Fruit fly (Drosophila melanogaster) whole organism, prepupa: Measurements from ENCODE around the gene PNPase.

Experiments
- Blimp-1 ChIP-seq: fragments of 200-800 bp; sonication (Bioruptor generic); optimal IDR thresholded peaks from 3 replicates; lab custom pipeline; 2017; ENCODE audit warnings: missing biosample characterization, missing genetic modification characterization, mild to moderate bottlenecking, moderate library complexity, missing genetic modification reagents
- CG10631 ChIP-seq: fragments of 200-800 bp; sonication (Bioruptor generic); optimal IDR thresholded peaks from 2 replicates; lab custom pipeline; 2016; ENCODE audit warnings: missing biosample characterization, missing genetic modification characterization
- CG10669 ChIP-seq: fragments of 200-800 bp; sonication (Bioruptor generic); optimal IDR thresholded peaks from 3 replicates; lab custom pipeline; 2018; ENCODE audit warnings: missing biosample characterization, mild to moderate bottlenecking, missing genetic modification characterization, moderate library complexity
- CG11294 ChIP-seq: fragments of 200-800 bp; sonication (Bioruptor generic); IDR thresholded peaks from 2 replicates; pipeline ENCODE4 v1.3.6; 2022; ENCODE audit warnings: missing biosample characterization, missing genetic modification characterization
- CG11762 ChIP-seq: fragments of 200-800 bp; sonication (Bioruptor generic); optimal IDR thresholded peaks from 3 replicates; lab custom pipeline; 2016; ENCODE audit warnings: missing biosample characterization, missing genetic modification characterization; ENCODE audit not compliant: insufficient read depth
- CG11902 ChIP-seq: fragments of 200-800 bp; sonication (Bioruptor generic); optimal IDR thresholded peaks from 3 replicates; lab custom pipeline; 2016; ENCODE audit warnings: missing biosample characterization, missing genetic modification characterization
- CG15336 ChIP-seq: fragments of 200-800 bp; sonication (Bioruptor generic); IDR thresholded peaks from 2 replicates; pipeline ENCODE4 v1.3.6; 2022; ENCODE audit warnings: missing biosample characterization, missing genetic modification characterization
- CG3032 ChIP-seq: fragments of 200-800 bp; optimal IDR thresholded peaks from 2 replicates; lab custom pipeline; 2019; ENCODE audit warnings: missing biosample characterization, mild to moderate bottlenecking, missing genetic modification characterization, moderate library complexity
- CG31627 ChIP-seq: fragments of 200-800 bp; sonication (Bioruptor generic); optimal IDR thresholded peaks from 3 replicates; lab custom pipeline; 2016; ENCODE audit warnings: missing biosample characterization, missing genetic modification characterization
- CG32006 ChIP-seq: fragments of 200-800 bp; sonication (Bioruptor generic); optimal IDR thresholded peaks from 3 replicates; lab custom pipeline; 2017; ENCODE audit warnings: missing biosample characterization, mild to moderate bottlenecking, missing genetic modification characterization
- CG34406 ChIP-seq: fragments of 200-800 bp; sonication (Bioruptor generic); optimal IDR thresholded peaks from 3 replicates; lab custom pipeline; 2016; ENCODE audit warnings: missing biosample characterization, missing genetic modification characterization
- CG3919 ChIP-seq: fragments of 200-800 bp; sonication (Bioruptor generic); optimal IDR thresholded peaks from 3 replicates; lab custom pipeline; 2016; ENCODE audit warnings: missing biosample characterization, missing genetic modification characterization
- CG4318 ChIP-seq: fragments of 200-800 bp; sonication (Bioruptor generic); optimal IDR thresholded peaks from 3 replicates; lab custom pipeline; 2017; ENCODE audit warnings: missing biosample characterization, mild to moderate bottlenecking, missing genetic modification characterization
- CG6163 ChIP-seq: fragments of 200-800 bp; sonication (Bioruptor generic); IDR thresholded peaks from 3 replicates; pipeline ENCODE4 v1.3.6; 2022; ENCODE audit warnings: missing biosample characterization, missing genetic modification characterization
- CG6276 ChIP-seq: fragments of 200-800 bp; sonication (Bioruptor generic); optimal IDR thresholded peaks from 2 replicates; lab custom pipeline; 2017; ENCODE audit warnings: missing biosample characterization, mild to moderate bottlenecking, missing genetic modification characterization
- CG6792 ChIP-seq: fragments of 200-800 bp; sonication (Bioruptor generic); optimal IDR thresholded peaks from 3 replicates; lab custom pipeline; 2016; ENCODE audit warnings: missing biosample characterization, missing genetic modification characterization
- CG6808 ChIP-seq: fragments of 200-800 bp; sonication (Bioruptor generic); optimal IDR thresholded peaks from 3 replicates; lab custom pipeline; 2017; ENCODE audit warnings: missing biosample characterization, missing genetic modification characterization, mild to moderate bottlenecking, moderate library complexity, missing genetic modification reagents
- CG7368 ChIP-seq: fragments of 200-800 bp; sonication (Bioruptor generic); optimal IDR thresholded peaks from 3 replicates; lab custom pipeline; 2016; ENCODE audit warnings: missing biosample characterization, missing genetic modification characterization
- CG8119 ChIP-seq: fragments of 200-800 bp; sonication (Bioruptor generic); IDR thresholded peaks from 3 replicates; pipeline ENCODE4 v1.3.6; 2022; ENCODE audit warnings: missing biosample characterization, missing genetic modification characterization
- CG8632 ChIP-seq: fragments of 200-800 bp; sonication (Bioruptor generic); optimal IDR thresholded peaks from 3 replicates; lab custom pipeline; 2016; ENCODE audit warnings: missing biosample characterization, missing genetic modification characterization
- CG9139 ChIP-seq: fragments of 200-800 bp; sonication (Bioruptor generic); optimal IDR thresholded peaks from 3 replicates; lab custom pipeline; 2017; ENCODE audit warnings: missing biosample characterization, mild to moderate bottlenecking, missing genetic modification characterization
- Eip75B ChIP-seq: fragments of 200-800 bp; sonication (Bioruptor generic); optimal IDR thresholded peaks from 3 replicates; lab custom pipeline; 2016; ENCODE audit warnings: missing biosample characterization, missing genetic modification characterization
- Eip93F ChIP-seq: fragments of 200-800 bp; sonication (Bioruptor generic); optimal IDR thresholded peaks from 2 replicates; lab custom pipeline; 2016; ENCODE audit warnings: missing biosample characterization, mild to moderate bottlenecking, missing genetic modification characterization
- Ets21C ChIP-seq: fragments of 200-800 bp; sonication (Bioruptor generic); optimal IDR thresholded peaks from 3 replicates; lab custom pipeline; 2016; ENCODE audit warnings: missing biosample characterization, missing genetic modification characterization
- Gug ChIP-seq: fragments of 200-800 bp; sonication (Bioruptor generic); IDR thresholded peaks from 2 replicates; pipeline ENCODE4 v1.3.6; 2022; ENCODE audit warnings: missing biosample characterization, missing genetic modification characterization
- Hr38 ChIP-seq: sonication (Bioruptor generic); optimal IDR thresholded peaks from 2 replicates; lab custom pipeline; 2016; ENCODE audit warnings: missing biosample characterization, missing genetic modification characterization
- Hr39 ChIP-seq: fragments of 200-800 bp; sonication (Bioruptor generic); optimal IDR thresholded peaks from 2 replicates; lab custom pipeline; 2016; ENCODE audit warnings: missing biosample characterization, missing genetic modification characterization
- Hr4 ChIP-seq: fragments of 200-800 bp; sonication (Bioruptor generic); optimal IDR thresholded peaks from 3 replicates; lab custom pipeline; 2016; ENCODE audit warnings: missing biosample characterization, missing genetic modification characterization
- Lpt ChIP-seq: fragments of 200-800 bp; sonication (Bioruptor generic); optimal IDR thresholded peaks from 3 replicates; lab custom pipeline; 2016; ENCODE audit warnings: missing biosample characterization, missing genetic modification characterization
- Met ChIP-seq: fragments of 200-800 bp; sonication (Bioruptor generic); optimal IDR thresholded peaks from 3 replicates; lab custom pipeline; 2016; ENCODE audit warnings: missing biosample characterization, missing genetic modification characterization
- OdsH ChIP-seq: fragments of 200-800 bp; sonication (Bioruptor generic); optimal IDR thresholded peaks from 3 replicates; lab custom pipeline; 2016; ENCODE audit warnings: missing biosample characterization, missing genetic modification characterization
- Smox ChIP-seq: fragments of 200-800 bp; sonication (Bioruptor generic); optimal IDR thresholded peaks from 3 replicates; lab custom pipeline; 2016; ENCODE audit warnings: missing biosample characterization, missing genetic modification characterization
- Sox15 ChIP-seq: fragments of 200-800 bp; sonication (Bioruptor generic); optimal IDR thresholded peaks from 3 replicates; lab custom pipeline; 2016; ENCODE audit warnings: missing biosample characterization, missing genetic modification characterization
- achi ChIP-seq: fragments of 200-800 bp; sonication (Bioruptor generic); optimal IDR thresholded peaks from 3 replicates; lab custom pipeline; 2016; ENCODE audit warnings: missing biosample characterization, missing genetic modification characterization
- acj6 ChIP-seq: fragments of 200-800 bp; sonication (Bioruptor generic); optimal IDR thresholded peaks from 3 replicates; lab custom pipeline; 2016; ENCODE audit warnings: missing biosample characterization, missing genetic modification characterization
- dac ChIP-seq: fragments of 200-800 bp; sonication (Bioruptor generic); optimal IDR thresholded peaks from 2 replicates; lab custom pipeline; 2017; ENCODE audit warnings: missing biosample characterization, mild to moderate bottlenecking, missing genetic modification characterization
- eg ChIP-seq: fragments of 200-800 bp; sonication (Bioruptor generic); IDR thresholded peaks from 3 replicates; pipeline ENCODE4 v1.3.6; 2022; ENCODE audit warnings: missing biosample characterization, missing genetic modification characterization
- esn ChIP-seq: fragments of 200-800 bp; sonication (Bioruptor generic); optimal IDR thresholded peaks from 2 replicates; lab custom pipeline; 2016; ENCODE audit warnings: missing biosample characterization, mild to moderate bottlenecking, missing genetic modification characterization, moderate library complexity
- fd59A ChIP-seq: fragments of 200-800 bp; sonication (Bioruptor generic); optimal IDR thresholded peaks from 2 replicates; lab custom pipeline; 2017; ENCODE audit warnings: missing biosample characterization, mild to moderate bottlenecking, missing genetic modification characterization, missing genetic modification reagents
- fd85E ChIP-seq: fragments of 200-800 bp; sonication (Bioruptor generic); optimal IDR thresholded peaks from 3 replicates; lab custom pipeline; 2016; ENCODE audit warnings: missing biosample characterization, missing genetic modification characterization
- fkh ChIP-seq: fragments of 200-800 bp; sonication (Bioruptor generic); optimal IDR thresholded peaks from 3 replicates; lab custom pipeline; 2017; ENCODE audit warnings: missing biosample characterization, mild to moderate bottlenecking, missing genetic modification characterization, moderate library complexity
- lz ChIP-seq: fragments of 200-800 bp; sonication (Bioruptor generic); optimal IDR thresholded peaks from 3 replicates; lab custom pipeline; 2016; ENCODE audit warnings: missing biosample characterization, missing genetic modification characterization
- net ChIP-seq: fragments of 200-800 bp; sonication (Bioruptor generic); optimal IDR thresholded peaks from 3 replicates; lab custom pipeline; 2016; ENCODE audit warnings: missing biosample characterization, missing genetic modification characterization
- pdm3 ChIP-seq: fragments of 200-800 bp; sonication (Bioruptor generic); optimal IDR thresholded peaks from 3 replicates; lab custom pipeline; 2016; ENCODE audit warnings: missing biosample characterization, missing genetic modification characterization
- salr ChIP-seq, 2 experiments: fragments of 200-800 bp; sonication (Bioruptor generic); optimal IDR thresholded peaks; 3 replicates each; lab custom pipeline; 2016 to 2018; ENCODE audit warnings: missing biosample characterization in 2 of 2, missing genetic modification characterization in 2 of 2, mild to moderate bottlenecking in 1 of 2
- ss ChIP-seq, 2 experiments: fragments of 200-800 bp; sonication (Bioruptor generic); optimal IDR thresholded peaks; 2 replicates in 1 of 2; 3 replicates in 1 of 2; lab custom pipeline; 2017 to 2018; ENCODE audit warnings: mild to moderate bottlenecking in 2 of 2, missing biosample characterization in 2 of 2, missing genetic modification characterization in 2 of 2, moderate library complexity in 1 of 2
- svp ChIP-seq: fragments of 200-800 bp; sonication (Bioruptor generic); peaks from one replicate; lab custom pipeline; 2016; ENCODE audit warnings: missing biosample characterization, missing genetic modification characterization
- topi ChIP-seq: fragments of 200-800 bp; sonication (Bioruptor generic); optimal IDR thresholded peaks from 3 replicates; lab custom pipeline; 2016; ENCODE audit warnings: missing biosample characterization, missing genetic modification characterization
- vri ChIP-seq: fragments of 200-800 bp; sonication (Bioruptor generic); optimal IDR thresholded peaks from 3 replicates; lab custom pipeline; 2016; ENCODE audit warnings: missing biosample characterization, mild to moderate bottlenecking, missing genetic modification characterization

Gene PNPase

dm6 chr3R:31435619-31436018 is 30.4 kb upstream of the PNPase start:
- 0 out of 3 replicates have a peak, but pooled peaks have one; percentile 20 for TF ChIP-seq CG6163 (GFP tag; lab: Robert Waterston, UW)
- no peak for TF ChIP-seq Met
- TF ChIP-seq CG3919 (GFP tag; lab: Kevin White, UChicago), result no peak
- peak; percentile 99 for TF ChIP-seq svp (GFP tag; lab: Kevin White, UChicago)
- TF ChIP-seq, all 60 proteins: peak for 2

dm6 chr3R:31424427-31424826 is 19.2 kb upstream of the PNPase start:
- TF ChIP-seq Ets21C (GFP tag; lab: Kevin White, UChicago) (peak; percentile 27), CG8119 (GFP tag; lab: Robert Waterston, UW) (peak; percentile 58; the same call in 2 of the 3 replicates), fkh (GFP tag; lab: Kevin White, UChicago) (no peak), Eip75B (GFP tag; lab: Kevin White, UChicago) (no peak), CG31627 (GFP tag; lab: Kevin White, UChicago) (peak; percentile 74), OdsH (GFP tag; lab: Kevin White, UChicago) (peak; percentile 43), CG10631 (GFP tag; lab: Kevin White, UChicago) (no peak), vri (GFP tag; lab: Kevin White, UChicago) (no peak), CG11902 (peak; percentile 41), topi (GFP tag; lab: Kevin White, UChicago) (peak; percentile 60), lz (peak; percentile 20), pdm3 (peak; percentile 61), CG4318 (peak; percentile 22), CG6808 (GFP tag; lab: Kevin White, UChicago) (no peak), dac (GFP tag; lab: Kevin White, UChicago) (no peak), CG6792 (GFP tag; lab: Kevin White, UChicago) (no peak), CG10669 (peak; percentile 41), net (GFP tag; lab: Kevin White, UChicago) (no peak), Eip93F (GFP tag; lab: Kevin White, UChicago) (no peak), CG15336 (peak; percentile 50; the same call in 1 of the 2 replicates), esn (GFP tag; lab: Kevin White, UChicago) (peak; percentile 44), Gug (GFP tag; lab: Robert Waterston, UW) (no peak), Hr38 (GFP tag; lab: Kevin White, UChicago) (no peak), CG32006 (GFP tag; lab: Kevin White, UChicago) (peak; percentile 72), Hr4 (peak; percentile 57), Met (peak; percentile 58), ss (GFP tag; optimal IDR thresholded peaks at IDR 0.05; lab: Kevin White, UChicago) (peak in 1 of 2 experiments; percentile 32), CG3032 (tag; lab: Kevin White, UChicago) (peak; percentile 49), CG8632 (GFP tag; lab: Kevin White, UChicago) (peak; percentile 22), Blimp-1 (no peak), CG34406 (GFP tag; lab: Kevin White, UChicago) (peak; percentile 20), fd59A (peak; percentile 7), svp (GFP tag; lab: Kevin White, UChicago) (peak; percentile 79), achi (GFP tag; lab: Kevin White, UChicago) (peak; percentile 40), Sox15 (GFP tag; lab: Kevin White, UChicago) (peak; percentile 23), salr (GFP tag; optimal IDR thresholded peaks at IDR 0.05; lab: Kevin White, UChicago) (peak in 1 of 2 experiments; percentile 23), CG11762 (no peak), fd85E (GFP tag; lab: Kevin White, UChicago) (no peak), eg (GFP tag; lab: Robert Waterston, UW) (peak; percentile 51; the same call in 1 of the 3 replicates), CG11294 (GFP tag; lab: Robert Waterston, UW) (no peak), Lpt (GFP tag; lab: Kevin White, UChicago) (no peak), CG3919 (GFP tag; lab: Kevin White, UChicago) (peak; percentile 42), Smox (GFP tag; lab: Kevin White, UChicago) (peak; percentile 57), Hr39 (GFP tag; lab: Kevin White, UChicago) (peak; percentile 76), CG9139 (GFP tag; lab: Kevin White, UChicago) (no peak), acj6 (GFP tag; lab: Kevin White, UChicago) (peak; percentile 50), CG7368 (GFP tag; lab: Kevin White, UChicago) (no peak), CG6163 (GFP tag; lab: Robert Waterston, UW) (peak; percentile 77), CG6276 (GFP tag; lab: Kevin White, UChicago) (no peak)
